Worm (Caenorhabditis elegans): ENCODE measurements around the gene che-12.
A peak's percentile ranks its signal among the peaks of the same experiment; 100 is the strongest.

The che-12 gene

DNA sequence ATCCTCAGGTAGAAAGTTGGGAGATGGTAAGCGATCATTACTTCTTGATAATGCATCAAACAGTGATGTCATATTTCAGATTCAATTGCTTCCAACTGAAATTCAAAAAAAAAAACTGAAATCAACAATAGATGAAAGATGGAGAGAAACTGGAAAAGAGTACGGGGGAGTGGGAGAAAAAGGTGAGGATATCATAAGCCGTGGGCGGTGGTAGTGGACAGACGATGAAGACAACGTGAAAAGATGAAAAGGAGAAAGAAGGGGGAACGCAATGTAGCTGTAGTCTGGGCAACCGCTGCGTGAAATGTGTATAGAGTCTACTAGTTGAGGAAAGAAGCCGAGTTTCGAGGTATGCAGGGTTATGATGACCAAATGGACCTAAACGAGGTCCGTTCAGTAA is at the start of gene che-12:
Gene che-12 (minus strand): TSS at position 101 of the 400 bp plus-strand sequence.
- TF ChIP-seq dpff-1 (tag; optimal IDR thresholded peaks at IDR 0.05) (no peak), lin-40 (tag; optimal IDR thresholded peaks at IDR 0.05) (no peak), die-1 (tag; optimal IDR thresholded peaks at IDR 0.05) (no peak), C17E4.6 (GFP tag; IDR thresholded peaks at IDR 0.05) (no peak), lin-35 (GFP tag; optimal IDR thresholded peaks at IDR 0.05) (no peak), ztf-22 (GFP tag; optimal IDR thresholded peaks at IDR 0.05) (no peak), Y67H2A.10 (GFP tag; conservative IDR thresholded peaks at IDR 0.05) (no peak), repo-1 (tag; optimal IDR thresholded peaks at IDR 0.05) (no peak), lir-1 (GFP tag; conservative IDR thresholded peaks at IDR 0.05) (no peak), nfya-1 (tag; optimal IDR thresholded peaks at IDR 0.05; ENCODE audit: borderline replicate concordance, insufficient read depth) (no peak), ama-1 (optimal IDR thresholded peaks at IDR 0.05) (no peak), ama-1 (GFP tag; optimal IDR thresholded peaks at IDR 0.05) (no peak), Y56A3A.18 (GFP tag; IDR thresholded peaks at IDR 0.05) (no peak), snpc-1.3 (tag; optimal IDR thresholded peaks at IDR 0.05; ENCODE audit: insufficient read depth) (no peak), ceh-91 (GFP tag; IDR thresholded peaks at IDR 0.05) (no peak), nhr-179 (tag; optimal IDR thresholded peaks at IDR 0.05) (no peak), nhr-27 (tag; optimal IDR thresholded peaks at IDR 0.05) (no peak)

DNA sequence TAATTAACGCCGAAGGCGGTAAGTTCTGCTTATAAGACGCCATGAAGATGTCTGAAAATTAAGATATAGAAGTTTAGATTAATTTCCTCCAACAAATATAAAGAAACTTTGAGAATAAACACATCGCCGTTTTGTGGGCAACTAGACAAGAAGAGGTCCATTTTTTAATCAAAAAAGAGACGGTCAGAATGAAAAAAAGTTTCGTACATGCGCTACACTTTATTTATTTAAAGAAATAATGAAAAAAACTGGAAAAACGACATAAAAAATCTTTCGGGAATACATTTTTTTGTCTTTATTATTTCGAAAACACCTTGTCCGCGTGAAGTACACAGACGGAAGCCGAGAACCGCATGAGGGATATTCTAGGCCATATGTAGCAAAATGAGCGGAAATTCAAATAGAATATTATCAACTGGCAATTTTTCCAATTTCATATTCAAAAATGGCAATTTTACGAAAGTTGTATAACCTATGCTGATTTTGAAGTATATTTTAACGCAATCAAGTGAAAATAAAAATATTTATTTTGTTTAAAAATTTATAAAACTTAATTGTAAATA is 48.7 kb upstream of the che-12 start, which contains the start of gene sluh-7:
Gene sluh-7 (minus strand): TSS at position 51 of the 563 bp plus-strand sequence.
- peak; percentile 65 for TF ChIP-seq F33H1.4 (GFP tag; IDR thresholded peaks at IDR 0.05)
- TF ChIP-seq mcd-1 (GFP tag; IDR thresholded peaks at IDR 0.05): peak; percentile 69
- peak; percentile 37; the same call in 1 of the 2 replicates for TF ChIP-seq hmg-1.2 (GFP tag; IDR thresholded peaks at IDR 0.05)
- TF ChIP-seq nfya-2 (GFP tag; IDR thresholded peaks at IDR 0.05): no peak
- TF ChIP-seq lin-54 (GFP tag; optimal IDR thresholded peaks at IDR 0.05): peak; percentile 88
- TF ChIP-seq aptf-2 (GFP tag; conservative IDR thresholded peaks at IDR 0.05): peak; percentile 29; the same call in 1 of the 2 replicates
- TF ChIP-seq attf-5 (GFP tag; optimal IDR thresholded peaks at IDR 0.05): no peak
- no peak for TF ChIP-seq zfh-2 (GFP tag; conservative IDR thresholded peaks at IDR 0.05)
- no peak for TF ChIP-seq nhr-27 (tag; optimal IDR thresholded peaks at IDR 0.05)
- no peak for TF ChIP-seq C06A6.2 (GFP tag; conservative IDR thresholded peaks at IDR 0.05)
- no peak for TF ChIP-seq Y56A3A.18 (GFP tag; IDR thresholded peaks at IDR 0.05)
- TF ChIP-seq sptf-2 (GFP tag; optimal IDR thresholded peaks at IDR 0.05): no peak
- TF ChIP-seq snpc-1.3 (tag; optimal IDR thresholded peaks at IDR 0.05; ENCODE audit: insufficient read depth): peak; percentile 25
- TF ChIP-seq pbrm-1 (GFP tag; IDR thresholded peaks at IDR 0.05): peak; percentile 35; the same call in 1 of the 2 replicates
- peak; percentile 89 for TF ChIP-seq ceh-27 (GFP tag; optimal IDR thresholded peaks at IDR 0.05)
- no peak for TF ChIP-seq attf-3 (GFP tag; conservative IDR thresholded peaks at IDR 0.05)
- TF ChIP-seq hlh-12 (tag; optimal IDR thresholded peaks at IDR 0.05): no peak
- TF ChIP-seq nfya-1 (tag; optimal IDR thresholded peaks at IDR 0.05; ENCODE audit: borderline replicate concordance, insufficient read depth): no peak
- TF ChIP-seq cebp-2 (GFP tag; IDR thresholded peaks at IDR 0.05): no peak
- no peak for TF ChIP-seq ama-1 (optimal IDR thresholded peaks at IDR 0.05)
- TF ChIP-seq ama-1 (GFP tag; optimal IDR thresholded peaks at IDR 0.05): no peak
- peak; percentile 66 for TF ChIP-seq dpl-1 (GFP tag; optimal IDR thresholded peaks at IDR 0.05)
- TF ChIP-seq rec-8 (tag; optimal IDR thresholded peaks at IDR 0.05): peak in 1 of 2 experiments; percentile 37
- peak; percentile 35 for TF ChIP-seq him-1 (tag; optimal IDR thresholded peaks at IDR 0.05)
- no peak for TF ChIP-seq ceh-79 (tag; optimal IDR thresholded peaks at IDR 0.05)
- no peak for TF ChIP-seq ceh-58 (GFP tag; IDR thresholded peaks at IDR 0.05)
- no peak for TF ChIP-seq hmg-20 (GFP tag; IDR thresholded peaks at IDR 0.05)
- TF ChIP-seq let-607 (tag; optimal IDR thresholded peaks at IDR 0.05): peak in 1 of 2 experiments; percentile 69
- TF ChIP-seq D2030.7 (GFP tag; IDR thresholded peaks at IDR 0.05): peak; percentile 15; the same call in 1 of the 2 replicates
- TF ChIP-seq efl-1 (GFP tag; optimal IDR thresholded peaks at IDR 0.05): peak; percentile 62
- TF ChIP-seq ceh-40 (GFP tag; IDR thresholded peaks at IDR 0.05): no peak
- TF ChIP-seq snpc-3.4 (tag; optimal IDR thresholded peaks at IDR 0.05): peak; percentile 52
- no peak for TF ChIP-seq rpc-1 (optimal IDR thresholded peaks at IDR 0.05)
- TF ChIP-seq rpc-1 (tag; optimal IDR thresholded peaks at IDR 0.05): no peak
- no peak for TF ChIP-seq ztf-3 (GFP tag; optimal IDR thresholded peaks at IDR 0.05)

Data from whole organism, young adult.